Worm (Caenorhabditis elegans) whole organism, L3 larva: ENCODE data around the gene mbr-1.

Source experiments
- R02D3.7 ChIP-seq: fragments of 150-350 bp; optimal IDR thresholded peaks from 2 replicates; lab custom pipeline; 2014; ENCODE audit warnings: missing biosample characterization, missing genetic modification characterization
- aly-2 ChIP-seq: fragments of 150-350 bp; optimal IDR thresholded peaks from 2 replicates; lab custom pipeline; 2014; ENCODE audit warnings: missing biosample characterization, missing genetic modification characterization
- elt-1 ChIP-seq: fragments of 150-350 bp; optimal IDR thresholded peaks from 2 replicates; lab custom pipeline; 2014; ENCODE audit warnings: missing biosample characterization, missing genetic modification characterization
- elt-2 ChIP-seq: sonication (generic microtip); optimal IDR thresholded peaks from 2 replicates; lab custom pipeline; 2016; ENCODE audit warnings: missing genetic modification reagents, mild to moderate bottlenecking, missing genetic modification characterization, missing compliant biosample characterization
- elt-3 ChIP-seq, 3 experiments: fragments of 150-350 bp in 1 of 3; sonication (generic microtip) in 2 of 3; optimal IDR thresholded peaks; 2 replicates in 2 of 3; 4 replicates in 1 of 3; lab custom pipeline; 2014 to 2017; ENCODE audit warnings: missing biosample characterization in 3 of 3, missing genetic modification characterization in 3 of 3
- mdl-1 ChIP-seq: fragments of 150-350 bp; optimal IDR thresholded peaks from 2 replicates; lab custom pipeline; 2014; ENCODE audit warnings: missing biosample characterization, missing genetic modification characterization
- nhr-11 ChIP-seq: fragments of 150-350 bp; optimal IDR thresholded peaks from 2 replicates; lab custom pipeline; 2014; ENCODE audit warnings: missing biosample characterization, missing genetic modification characterization
- nhr-23 ChIP-seq: fragments of 150-350 bp; optimal IDR thresholded peaks from 2 replicates; lab custom pipeline; 2014; ENCODE audit warnings: missing biosample characterization, missing genetic modification reagents, missing genetic modification characterization
- nhr-25 ChIP-seq: sonication (generic microtip); optimal IDR thresholded peaks from 2 replicates; lab custom pipeline; 2017; ENCODE audit warnings: missing biosample characterization, missing genetic modification characterization
- nhr-28 ChIP-seq: fragments of 150-350 bp; optimal IDR thresholded peaks from 2 replicates; lab custom pipeline; 2014; ENCODE audit warnings: missing biosample characterization, missing genetic modification characterization
- pha-4 ChIP-seq: fragments of 150-350 bp; optimal IDR thresholded peaks from 2 replicates; lab custom pipeline; 2014; ENCODE audit warnings: missing biosample characterization, missing genetic modification reagents, missing genetic modification characterization
- pqm-1 ChIP-seq: fragments of 150-350 bp; optimal IDR thresholded peaks from 2 replicates; lab custom pipeline; 2017; ENCODE audit warnings: missing biosample characterization, missing genetic modification characterization, inconsistent platforms
- snpc-4 ChIP-seq: fragments of 150-350 bp; optimal IDR thresholded peaks from 2 replicates; lab custom pipeline; 2014; ENCODE audit warnings: missing biosample characterization, missing genetic modification characterization

- no peak for TF ChIP-seq R02D3.7 (tag; lab: Kevin White, UChicago)
- no peak for TF ChIP-seq snpc-4 (tag; lab: Kevin White, UChicago)
- no peak for TF ChIP-seq mdl-1 (tag; lab: Kevin White, UChicago)
- TF ChIP-seq nhr-11 (tag; lab: Kevin White, UChicago): no peak
- no peak for TF ChIP-seq elt-3 (tag; optimal IDR thresholded peaks at IDR 0.05; lab: Kevin White, UChicago)
- peak; percentile 26 for TF ChIP-seq nhr-23
- no peak for TF ChIP-seq nhr-28 (tag; lab: Kevin White, UChicago)
- no peak for TF ChIP-seq pqm-1 (tag; lab: Kevin White, UChicago)
- TF ChIP-seq aly-2: no peak
- no peak for TF ChIP-seq nhr-25
- no peak for TF ChIP-seq elt-1 (tag; lab: Kevin White, UChicago)
- TF ChIP-seq pha-4: no peak
- no peak for TF ChIP-seq elt-2 (tag; lab: Kevin White, UChicago)
These were observed 34.3 kb upstream of the mbr-1 start for ce11 chrX:10756185-10756584.
